Fruit fly (Drosophila melanogaster) whole organism, wandering third instar larva: Measurements from ENCODE around the gene Uros1.

Experiments used
- Abd-B ChIP-seq: fragments of >200 bp; optimal IDR thresholded peaks from 2 replicates; lab custom pipeline; 2017; ENCODE audit warnings: missing biosample characterization, missing genetic modification characterization
- CG32264 ChIP-seq: fragments of 200-800 bp; sonication (Bioruptor generic); optimal IDR thresholded peaks from 2 replicates; lab custom pipeline; 2016; ENCODE audit warnings: missing biosample characterization, missing genetic modification characterization
- CG9705 ChIP-seq: fragments of 200-800 bp; sonication (Bioruptor generic); optimal IDR thresholded peaks from 2 replicates; lab custom pipeline; 2018; ENCODE audit warnings: missing biosample characterization, mild to moderate bottlenecking, missing genetic modification characterization
- CrebA ChIP-seq: fragments of 200-800 bp; sonication (Bioruptor generic); optimal IDR thresholded peaks from 2 replicates; lab custom pipeline; 2016; ENCODE audit warnings: missing biosample characterization, mild to moderate bottlenecking, missing genetic modification characterization, borderline replicate concordance
- Dfd ChIP-seq: fragments of >200 bp; optimal IDR thresholded peaks from 2 replicates; lab custom pipeline; 2017; ENCODE audit warnings: missing biosample characterization, missing genetic modification characterization
- Dif ChIP-seq: fragments of 200-275, 200-300 bp; sonication (Bioruptor generic); optimal IDR thresholded peaks from 2 replicates; lab custom pipeline; 2018; ENCODE audit warnings: missing biosample characterization, missing genetic modification characterization; ENCODE audit not compliant: partially characterized antibody
- GATAd ChIP-seq: sonication (Bioruptor generic); optimal IDR thresholded peaks from 2 replicates; lab custom pipeline; 2016; ENCODE audit warnings: missing biosample characterization, missing genetic modification characterization
- HLH106 ChIP-seq: fragments of 200-800 bp; optimal IDR thresholded peaks from 3 replicates; lab custom pipeline; 2019; ENCODE audit warnings: missing biosample characterization, mild to moderate bottlenecking, missing genetic modification characterization, moderate library complexity
- Hnf4 ChIP-seq: fragments of 200-800 bp; sonication (Bioruptor generic); optimal IDR thresholded peaks from 2 replicates; lab custom pipeline; 2016; ENCODE audit warnings: missing biosample characterization, mild to moderate bottlenecking, missing genetic modification characterization
- Hr78 ChIP-seq: fragments of >200 bp; optimal IDR thresholded peaks from 2 replicates; lab custom pipeline; 2017; ENCODE audit warnings: missing biosample characterization, missing genetic modification characterization
- Hr83 ChIP-seq: fragments of 200-300 bp; sonication (Bioruptor generic); optimal IDR thresholded peaks from 2 replicates; lab custom pipeline; 2016; ENCODE audit warnings: missing biosample characterization, mild to moderate bottlenecking, missing genetic modification characterization, moderate library complexity; ENCODE audit not compliant: poor library complexity, severe bottlenecking
- Jra ChIP-seq: sonication (Bioruptor generic); optimal IDR thresholded peaks from 2 replicates; lab custom pipeline; 2016; ENCODE audit warnings: missing biosample characterization, missing genetic modification characterization
- Mio ChIP-seq: sonication (Bioruptor generic); optimal IDR thresholded peaks from 2 replicates; lab custom pipeline; 2016; ENCODE audit warnings: missing biosample characterization, missing genetic modification characterization
- Myc ChIP-seq: fragments of >200 bp; optimal IDR thresholded peaks from 2 replicates; lab custom pipeline; 2017
- N ChIP-seq: fragments of >200 bp; optimal IDR thresholded peaks from 2 replicates; lab custom pipeline; 2018; ENCODE audit warnings: missing biosample characterization, missing external identifiers, missing genetic modification characterization
- OdsH ChIP-seq: fragments of 200-800 bp; sonication (Bioruptor generic); optimal IDR thresholded peaks from 2 replicates; lab custom pipeline; 2016; ENCODE audit warnings: missing biosample characterization, mild to moderate bottlenecking, missing genetic modification characterization
- Rel ChIP-seq, 2 experiments: fragments of 200-800 bp; sonication (Bioruptor generic) in 1 of 2; optimal IDR thresholded peaks; 2 replicates in 1 of 2; 3 replicates in 1 of 2; lab custom pipeline; 2016 to 2019; ENCODE audit warnings: mild to moderate bottlenecking in 2 of 2, missing biosample characterization in 2 of 2, missing genetic modification characterization in 2 of 2, moderate library complexity in 1 of 2
- Sp1 ChIP-seq: fragments of 200-800 bp; sonication (Bioruptor generic); optimal IDR thresholded peaks from 3 replicates; lab custom pipeline; 2019; ENCODE audit warnings: missing biosample characterization, mild to moderate bottlenecking, missing genetic modification characterization, moderate library complexity
- Vsx2 ChIP-seq: fragments of 200-300, 225-300 bp; sonication (Bioruptor generic); optimal IDR thresholded peaks from 2 replicates; lab custom pipeline; 2018; ENCODE audit warnings: missing biosample characterization, missing genetic modification characterization; ENCODE audit not compliant: partially characterized antibody
- br ChIP-seq: fragments of 200-800 bp; sonication (Bioruptor generic); optimal IDR thresholded peaks from 2 replicates; lab custom pipeline; 2016; ENCODE audit warnings: missing biosample characterization, missing genetic modification characterization
- brk ChIP-seq: fragments of 200-800 bp; sonication (Bioruptor generic); optimal IDR thresholded peaks from 2 replicates; lab custom pipeline; 2016; ENCODE audit warnings: missing biosample characterization, mild to moderate bottlenecking, missing genetic modification characterization
- dl ChIP-seq, 2 experiments: fragments of 175-275, 200-275 bp in 1 of 2; fragments of 200-275 bp in 1 of 2; sonication (Bioruptor generic); optimal IDR thresholded peaks; lab custom pipeline; 2018; ENCODE audit warnings: mild to moderate bottlenecking in 2 of 2, missing biosample characterization in 2 of 2, missing genetic modification characterization in 2 of 2, moderate library complexity in 2 of 2; ENCODE audit not compliant: partially characterized antibody in 2 of 2, insufficient read depth in 1 of 2
- dmrt93B ChIP-seq: fragments of 200-800 bp; sonication (Bioruptor generic); optimal IDR thresholded peaks from 2 replicates; lab custom pipeline; 2018; ENCODE audit warnings: missing biosample characterization, mild to moderate bottlenecking, missing genetic modification characterization
- dsf ChIP-seq: sonication (Bioruptor generic); optimal IDR thresholded peaks from 2 replicates; lab custom pipeline; 2016; ENCODE audit warnings: missing biosample characterization, missing genetic modification characterization, borderline replicate concordance
- ey ChIP-seq: fragments of 200-800 bp; sonication (Bioruptor generic); optimal IDR thresholded peaks from 2 replicates; lab custom pipeline; 2016; ENCODE audit warnings: missing biosample characterization, missing genetic modification characterization
- foxo ChIP-seq, 2 experiments: fragments of 200-800 bp; sonication (Bioruptor generic); optimal IDR thresholded peaks; 2 replicates in 1 of 2; 3 replicates in 1 of 2; lab custom pipeline; 2016 to 2017; ENCODE audit warnings: missing biosample characterization in 2 of 2, missing genetic modification characterization in 2 of 2
- fru ChIP-seq: fragments of 200-800 bp; sonication (Bioruptor generic); optimal IDR thresholded peaks from 3 replicates; lab custom pipeline; 2016; ENCODE audit warnings: missing biosample characterization, mild to moderate bottlenecking, missing genetic modification characterization
- h ChIP-seq: fragments of 200-800 bp; sonication (Bioruptor generic); optimal IDR thresholded peaks from 3 replicates; lab custom pipeline; 2016; ENCODE audit warnings: missing biosample characterization, mild to moderate bottlenecking, missing genetic modification characterization
- jim ChIP-seq: fragments of 175-275, 200-325 bp; sonication (Bioruptor generic); optimal IDR thresholded peaks from 2 replicates; lab custom pipeline; 2016; ENCODE audit warnings: missing biosample characterization, mild to moderate bottlenecking, missing genetic modification characterization
- lola ChIP-seq: fragments of >200 bp; optimal IDR thresholded peaks from 2 replicates; lab custom pipeline; 2017; ENCODE audit warnings: missing biosample characterization, missing genetic modification characterization
- pan ChIP-seq: fragments of >200 bp; optimal IDR thresholded peaks from 2 replicates; lab custom pipeline; 2017
- psq ChIP-seq: fragments of 200-800 bp; sonication (Bioruptor generic); optimal IDR thresholded peaks from 3 replicates; lab custom pipeline; 2017; ENCODE audit warnings: missing biosample characterization, mild to moderate bottlenecking, missing genetic modification characterization, moderate library complexity
- rgr ChIP-seq: fragments of 200-800 bp; sonication (Bioruptor generic); optimal IDR thresholded peaks from 3 replicates; lab custom pipeline; 2016; ENCODE audit warnings: missing biosample characterization, mild to moderate bottlenecking, missing genetic modification characterization
- sage ChIP-seq: fragments of 200-800 bp; sonication (Bioruptor generic); optimal IDR thresholded peaks from 2 replicates; lab custom pipeline; 2016; ENCODE audit warnings: missing biosample characterization, mild to moderate bottlenecking, missing genetic modification characterization
- sv ChIP-seq: fragments of 200-800 bp; sonication (Bioruptor generic); optimal IDR thresholded peaks from 3 replicates; lab custom pipeline; 2016; ENCODE audit warnings: missing biosample characterization, missing genetic modification characterization
- tai ChIP-seq: sonication (Bioruptor generic); optimal IDR thresholded peaks from 2 replicates; lab custom pipeline; 2016; ENCODE audit warnings: missing biosample characterization, missing genetic modification characterization
- usp ChIP-seq: fragments of >200 bp; optimal IDR thresholded peaks from 2 replicates; lab custom pipeline; 2017; ENCODE audit warnings: missing biosample characterization, missing genetic modification characterization
- woc ChIP-seq: sonication (Bioruptor generic); optimal IDR thresholded peaks from 2 replicates; lab custom pipeline; 2016; ENCODE audit warnings: missing biosample characterization, mild to moderate bottlenecking, missing genetic modification characterization

Gene Uros1

DNA sequence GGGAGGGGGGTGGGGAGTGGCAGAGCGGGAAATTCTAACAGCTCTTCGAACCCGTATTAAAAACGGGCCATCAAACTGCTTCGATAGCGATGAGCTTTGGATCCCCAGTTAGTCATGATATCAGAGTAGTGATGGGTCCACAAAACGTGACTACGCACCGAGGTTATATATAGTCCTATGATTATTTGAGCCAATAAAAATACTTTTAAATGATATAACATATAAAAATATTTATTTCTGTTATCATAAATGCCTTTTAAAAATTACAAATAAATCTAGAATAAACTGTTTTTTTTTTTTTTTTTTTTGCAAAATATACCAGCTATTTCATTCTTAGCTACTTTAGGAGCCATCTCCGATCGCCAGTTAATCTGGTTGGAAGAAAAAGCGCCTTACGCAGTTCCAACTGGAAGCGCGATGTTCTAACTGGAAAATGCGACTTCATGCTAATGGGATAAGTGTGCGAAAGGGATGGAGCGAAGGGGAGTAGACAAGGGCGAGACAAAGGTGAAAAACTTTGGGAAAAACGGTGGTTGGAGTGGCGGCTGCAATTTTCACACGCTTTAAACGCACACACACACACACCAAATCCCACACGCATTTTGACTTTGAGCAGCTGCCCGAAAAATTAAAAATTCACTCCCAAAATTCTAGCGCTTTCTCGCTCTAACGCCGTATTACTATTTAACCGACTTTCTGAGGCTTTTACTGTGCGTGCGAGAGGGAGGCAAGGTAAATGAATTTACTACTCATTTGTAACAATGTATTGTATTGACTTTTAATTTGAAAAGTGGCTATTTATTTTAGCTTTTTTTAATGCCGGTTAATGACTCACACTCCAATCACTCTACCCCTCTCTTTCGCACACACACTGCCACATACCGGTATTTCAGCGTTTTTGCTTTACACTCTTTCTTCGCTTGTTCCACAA, 3.0 kb downstream of the Uros1 start:
- TF ChIP-seq Mio (no peak), fru (GFP tag; lab: Kevin White, UChicago) (peak; percentile 7), HLH106 (tag; lab: Kevin White, UChicago) (peak; percentile 47), jim (no peak), Jra (GFP tag; lab: Kevin White, UChicago) (peak; percentile 16), dmrt93B (GFP tag; lab: Kevin White, UChicago) (no peak), rgr (GFP tag; lab: Kevin White, UChicago) (peak; percentile 8), Abd-B (no peak)

DNA sequence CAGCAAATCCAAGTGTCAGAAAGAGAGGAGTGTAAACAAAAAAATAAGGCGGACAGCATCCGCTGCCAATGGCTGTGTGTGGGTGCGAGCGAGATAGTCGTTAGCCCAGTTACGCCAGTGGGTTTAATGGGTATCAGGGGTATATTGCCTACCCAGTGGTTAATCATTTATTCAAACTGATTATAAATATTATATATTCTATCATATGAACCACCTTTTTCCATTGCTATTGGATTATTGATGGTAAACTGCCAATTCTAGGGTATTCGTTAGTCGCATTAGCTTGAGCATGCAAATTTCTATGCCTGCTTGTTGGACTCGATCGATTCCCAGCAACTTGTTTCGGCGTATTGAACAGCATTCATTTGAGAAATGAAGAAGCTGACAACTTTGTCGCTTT, 4.0 kb downstream of the Uros1 start:
- TF ChIP-seq Hr83 (GFP tag; lab: Kevin White, UChicago), result no peak
- TF ChIP-seq Hnf4 (GFP tag; lab: Kevin White, UChicago), result peak; percentile 89
- no peak for TF ChIP-seq Myc (lab: Kevin White, UChicago)
- peak; percentile 93 for TF ChIP-seq h (GFP tag; lab: Kevin White, UChicago)
- peak; percentile 87 for TF ChIP-seq psq (GFP tag; lab: Kevin White, UChicago)
- TF ChIP-seq Hr78 (GFP tag; lab: Kevin White, UChicago), result no peak
- peak; percentile 93 for TF ChIP-seq HLH106 (tag; lab: Kevin White, UChicago)
- no peak for TF ChIP-seq jim
- TF ChIP-seq Sp1 (GFP tag; lab: Kevin White, UChicago), result peak; percentile 92
- peak; percentile 56 for TF ChIP-seq CG9705 (GFP tag; lab: Kevin White, UChicago)
- TF ChIP-seq foxo (GFP tag; optimal IDR thresholded peaks at IDR 0.05; lab: Kevin White, UChicago), result peak in 1 of 2 experiments; percentile 95
- no peak for TF ChIP-seq Mio
- peak; percentile 93 for TF ChIP-seq OdsH (GFP tag; lab: Kevin White, UChicago)
- peak; percentile 87 for TF ChIP-seq fru (GFP tag; lab: Kevin White, UChicago)
- peak; percentile 51 for TF ChIP-seq pan (lab: Kevin White, UChicago)
- TF ChIP-seq Abd-B, result no peak
- TF ChIP-seq br (GFP tag; lab: Kevin White, UChicago), result peak; percentile 87
- no peak for TF ChIP-seq dl (GFP tag; optimal IDR thresholded peaks at IDR 0.05; lab: Kevin White, UChicago; ENCODE audit: insufficient read depth in 1 of 2, partially characterized antibody in 2 of 2)
- TF ChIP-seq dsf, result peak; percentile 44
- no peak for TF ChIP-seq CG32264
- peak; percentile 51 for TF ChIP-seq woc (GFP tag; lab: Kevin White, UChicago)
- TF ChIP-seq dmrt93B (GFP tag; lab: Kevin White, UChicago), result peak; percentile 87
- TF ChIP-seq usp (GFP tag; lab: Kevin White, UChicago), result no peak
- TF ChIP-seq tai, result peak; percentile 28
- TF ChIP-seq Rel (GFP tag; optimal IDR thresholded peaks at IDR 0.05; lab: Kevin White, UChicago), result peak; percentile 66
- peak; percentile 59 for TF ChIP-seq Rel (tag; optimal IDR thresholded peaks at IDR 0.05; lab: Kevin White, UChicago)
- no peak for TF ChIP-seq lola
- TF ChIP-seq rgr (GFP tag; lab: Kevin White, UChicago), result peak; percentile 93
- no peak for TF ChIP-seq CrebA (GFP tag; lab: Kevin White, UChicago)
- TF ChIP-seq GATAd (GFP tag; lab: Kevin White, UChicago), result peak; percentile 24
- TF ChIP-seq sv (GFP tag; lab: Kevin White, UChicago), result peak; percentile 90
- TF ChIP-seq Dfd (GFP tag; lab: Kevin White, UChicago), result no peak
- TF ChIP-seq brk (GFP tag; lab: Kevin White, UChicago), result peak; percentile 79
- no peak for TF ChIP-seq Jra (GFP tag; lab: Kevin White, UChicago)
- peak; percentile 84 for TF ChIP-seq ey (GFP tag; lab: Kevin White, UChicago)
- TF ChIP-seq Vsx2, result no peak
- no peak for TF ChIP-seq Dif
- peak; percentile 90 for TF ChIP-seq sage
- TF ChIP-seq N (GFP tag; lab: Kevin White, UChicago), result no peak
